Worm (Caenorhabditis elegans): ENCODE results near the gene srsx-15.

ce11 chrIV:5631628-5632027 is 8.0 kb upstream of the srsx-15 start, which contains the start of gene ttbk-8.2:
- no peak for TF ChIP-seq ztf-11 (tag; optimal IDR thresholded peaks at IDR 0.05)
- no peak for TF ChIP-seq nhr-28 (tag; optimal IDR thresholded peaks at IDR 0.05)

Measured in whole organism, L3 larva.